Fruit fly (Drosophila melanogaster) whole organism, embryonic: ENCODE results near the gene CG42592.

ENCODE experiments used
- Abd-B ChIP-seq: fragments of 200-800 bp; sonication (Bioruptor generic); optimal IDR thresholded peaks from 2 replicates; lab custom pipeline; 2018; ENCODE audit warnings: missing biosample characterization, mild to moderate bottlenecking, missing genetic modification characterization, moderate library complexity
- B-H1 ChIP-seq: fragments of 200-800 bp; sonication (Bioruptor generic); IDR thresholded peaks from 3 replicates; pipeline ENCODE4 v1.3.6; 2022; ENCODE audit warnings: missing biosample characterization, missing genetic modification characterization
- BtbVII ChIP-seq: fragments of 200-800 bp; sonication (Bioruptor generic); optimal IDR thresholded peaks from 3 replicates; lab custom pipeline; 2017; ENCODE audit warnings: missing biosample characterization, mild to moderate bottlenecking, missing genetic modification characterization
- CG1024 ChIP-seq: fragments of 200-800 bp; sonication (Bioruptor generic); IDR thresholded peaks from 2 replicates; pipeline ENCODE4 v1.3.6; 2022; ENCODE audit warnings: missing biosample characterization, missing genetic modification characterization
- CG10366 ChIP-seq: fragments of 200-800 bp; sonication (Bioruptor generic); IDR thresholded peaks from 2 replicates; pipeline ENCODE4 v1.3.6; 2022; ENCODE audit warnings: missing biosample characterization, missing genetic modification characterization
- CG12769 ChIP-seq: fragments of 200-800 bp; sonication (Bioruptor generic); optimal IDR thresholded peaks from 2 replicates; lab custom pipeline; 2019; ENCODE audit warnings: missing biosample characterization, mild to moderate bottlenecking, missing genetic modification characterization, moderate library complexity
- CG13296 ChIP-seq: fragments of 200-800 bp; sonication (Bioruptor generic); optimal IDR thresholded peaks from 3 replicates; lab custom pipeline; 2018; ENCODE audit warnings: missing biosample characterization, mild to moderate bottlenecking, missing genetic modification characterization
- CG13624 ChIP-seq: fragments of 200-800 bp; sonication (Bioruptor generic); optimal IDR thresholded peaks from 2 replicates; lab custom pipeline; 2016; ENCODE audit warnings: missing biosample characterization, missing genetic modification characterization
- CG13775 ChIP-seq: fragments of 200-800 bp; sonication (Bioruptor generic); optimal IDR thresholded peaks from 3 replicates; lab custom pipeline; 2017; ENCODE audit warnings: missing biosample characterization, mild to moderate bottlenecking, missing genetic modification characterization
- CG14014 ChIP-seq: fragments of 200-800 bp; sonication (Bioruptor generic); IDR thresholded peaks from 2 replicates; pipeline ENCODE4 v1.3.6; 2022; ENCODE audit warnings: missing biosample characterization, missing genetic modification characterization
- CG14667 ChIP-seq: fragments of 200-800 bp; sonication (Bioruptor generic); IDR thresholded peaks from 2 replicates; pipeline ENCODE4 v1.3.6; 2022; ENCODE audit warnings: missing biosample characterization, missing genetic modification characterization
- CG15073 ChIP-seq: fragments of 200-800 bp; sonication (Bioruptor generic); optimal IDR thresholded peaks from 2 replicates; lab custom pipeline; 2016; ENCODE audit warnings: missing biosample characterization, missing genetic modification characterization
- CG16779 ChIP-seq: fragments of 200-800 bp; sonication (Bioruptor generic); IDR thresholded peaks from 2 replicates; pipeline ENCODE4 v1.3.6; 2022; ENCODE audit warnings: missing biosample characterization, missing genetic modification characterization
- CG18619 ChIP-seq: fragments of 200-800 bp; sonication (Bioruptor generic); optimal IDR thresholded peaks from 3 replicates; lab custom pipeline; 2017; ENCODE audit warnings: missing biosample characterization, mild to moderate bottlenecking, missing genetic modification characterization
- CG18764 ChIP-seq: fragments of 200-800 bp; sonication (Bioruptor generic); optimal IDR thresholded peaks from 3 replicates; lab custom pipeline; 2016; ENCODE audit warnings: missing biosample characterization, missing genetic modification characterization
- CG2875 ChIP-seq: fragments of 200-800 bp; sonication (Bioruptor generic); optimal IDR thresholded peaks from 2 replicates; lab custom pipeline; 2017; ENCODE audit warnings: missing biosample characterization, mild to moderate bottlenecking, missing genetic modification characterization, missing genetic modification reagents
- CG34422 ChIP-seq: fragments of 200-800 bp; sonication (Bioruptor generic); IDR thresholded peaks from 3 replicates; pipeline ENCODE4 v1.3.6; 2022; ENCODE audit warnings: missing biosample characterization, missing genetic modification characterization
- CG3995 ChIP-seq: fragments of 200-800 bp; sonication (Bioruptor generic); optimal IDR thresholded peaks from 3 replicates; lab custom pipeline; 2016; ENCODE audit warnings: missing biosample characterization, missing genetic modification characterization
- CG4820 ChIP-seq: fragments of 200-800 bp; sonication (Bioruptor generic); optimal IDR thresholded peaks from 3 replicates; lab custom pipeline; 2016; ENCODE audit warnings: missing biosample characterization, missing genetic modification characterization
- CG6654 ChIP-seq: fragments of 200-800 bp; sonication (Bioruptor generic); optimal IDR thresholded peaks from 2 replicates; lab custom pipeline; 2017; ENCODE audit warnings: missing biosample characterization, mild to moderate bottlenecking, missing genetic modification characterization
- CG6683 ChIP-seq: fragments of 200-800 bp; sonication (Bioruptor generic); optimal IDR thresholded peaks from 2 replicates; lab custom pipeline; 2017; ENCODE audit warnings: missing biosample characterization, mild to moderate bottlenecking, missing genetic modification characterization, missing genetic modification reagents
- CG6765 ChIP-seq: fragments of 200-800 bp; sonication (Bioruptor generic); optimal IDR thresholded peaks from 3 replicates; lab custom pipeline; 2017; ENCODE audit warnings: missing biosample characterization, mild to moderate bottlenecking, missing genetic modification characterization
- CG7987 ChIP-seq: fragments of 200-800 bp; sonication (Bioruptor generic); optimal IDR thresholded peaks from 2 replicates; lab custom pipeline; 2018; ENCODE audit warnings: missing biosample characterization, mild to moderate bottlenecking, missing genetic modification characterization, moderate library complexity
- CTCF ChIP-seq: fragments of 200-800 bp; sonication (Bioruptor generic); optimal IDR thresholded peaks from 2 replicates; lab custom pipeline; 2017; ENCODE audit warnings: missing biosample characterization, mild to moderate bottlenecking, missing genetic modification characterization, moderate library complexity
- Drgx ChIP-seq: fragments of 200-800 bp; sonication (Bioruptor generic); IDR thresholded peaks from 2 replicates; pipeline ENCODE4 v1.3.6; 2022; ENCODE audit warnings: missing biosample characterization, missing genetic modification characterization
- E2f1 ChIP-seq: fragments of 200-800 bp; sonication (Bioruptor generic); IDR thresholded peaks from 2 replicates; pipeline ENCODE4 v1.3.6; 2022; ENCODE audit warnings: missing biosample characterization, missing genetic modification characterization
- Gsc ChIP-seq: fragments of 200-800 bp; sonication (Bioruptor generic); IDR thresholded peaks from 2 replicates; pipeline ENCODE4 v1.3.6; 2022; ENCODE audit warnings: missing biosample characterization, missing genetic modification characterization
- Hr78 ChIP-seq, 2 experiments: fragments of 200-800 bp in 1 of 2; fragments of >200 bp in 1 of 2; sonication (Bioruptor generic) in 1 of 2; optimal IDR thresholded peaks; 2 replicates each; lab custom pipeline; 2017 to 2019; ENCODE audit warnings: missing biosample characterization in 2 of 2, missing genetic modification characterization in 2 of 2, mild to moderate bottlenecking in 1 of 2, moderate library complexity in 1 of 2
- Myb ChIP-seq: fragments of 200-800 bp; sonication (Bioruptor generic); optimal IDR thresholded peaks from 2 replicates; lab custom pipeline; 2016; ENCODE audit warnings: missing biosample characterization, missing genetic modification characterization
- Neu2 ChIP-seq: fragments of 200-800 bp; sonication (Bioruptor generic); optimal IDR thresholded peaks from 3 replicates; lab custom pipeline; 2016; ENCODE audit warnings: missing biosample characterization, missing genetic modification characterization, borderline replicate concordance
- Pdp1 ChIP-seq, 2 experiments: fragments of 200-800 bp; sonication (Bioruptor generic); optimal IDR thresholded peaks; 3 replicates each; lab custom pipeline; 2016; ENCODE audit warnings: missing biosample characterization in 2 of 2, missing genetic modification characterization in 2 of 2, mild to moderate bottlenecking in 1 of 2, moderate library complexity in 1 of 2
- Six4 ChIP-seq: fragments of 200-800 bp; sonication (Bioruptor generic); optimal IDR thresholded peaks from 2 replicates; lab custom pipeline; 2016; ENCODE audit warnings: missing biosample characterization, missing genetic modification characterization
- abd-A ChIP-seq: fragments of 200-800 bp; sonication (Bioruptor generic); optimal IDR thresholded peaks from 3 replicates; lab custom pipeline; 2019; ENCODE audit warnings: missing biosample characterization, mild to moderate bottlenecking, missing genetic modification characterization, moderate library complexity
- aop ChIP-seq: fragments of 200-800 bp; sonication (Bioruptor generic); IDR thresholded peaks from 2 replicates; pipeline ENCODE4 v1.3.6; 2022; ENCODE audit warnings: missing biosample characterization, missing genetic modification characterization
- ash1 ChIP-seq: fragments of 200-800 bp; sonication (Bioruptor generic); optimal IDR thresholded peaks from 2 replicates; lab custom pipeline; 2018; ENCODE audit warnings: missing biosample characterization, mild to moderate bottlenecking, missing genetic modification characterization
- bbx ChIP-seq: fragments of 200-800 bp; sonication (Bioruptor generic); IDR thresholded peaks from 2 replicates; pipeline ENCODE4 v1.3.6; 2022; ENCODE audit warnings: missing biosample characterization, missing genetic modification characterization; ENCODE audit not compliant: partially characterized antibody
- corto ChIP-seq: fragments of 200-800 bp; sonication (Bioruptor generic); optimal IDR thresholded peaks from 2 replicates; lab custom pipeline; 2016; ENCODE audit warnings: missing biosample characterization, mild to moderate bottlenecking, missing genetic modification characterization, moderate library complexity
- crc ChIP-seq: fragments of 200-800 bp; sonication (Bioruptor generic); optimal IDR thresholded peaks from 2 replicates; lab custom pipeline; 2016; ENCODE audit warnings: missing biosample characterization, missing genetic modification characterization
- dimm ChIP-seq: fragments of 200-800 bp; sonication (Bioruptor generic); IDR thresholded peaks from 2 replicates; pipeline ENCODE4 v1.3.6; 2022; ENCODE audit warnings: missing biosample characterization, missing genetic modification characterization
- fu2 ChIP-seq: fragments of 200-800 bp; sonication (Bioruptor generic); optimal IDR thresholded peaks from 2 replicates; lab custom pipeline; 2016; ENCODE audit warnings: missing biosample characterization, missing genetic modification characterization
- hkb ChIP-seq, 2 experiments: fragments of 200-800 bp in 1 of 2; fragments of >200 bp in 1 of 2; sonication (Bioruptor generic) in 1 of 2; IDR thresholded peaks in 1 of 2; optimal IDR thresholded peaks in 1 of 2; 2 replicates each; pipeline versions ENCODE4 v1.3.6 to Lab custom; 2017 to 2022; ENCODE audit warnings: missing biosample characterization in 1 of 2, missing genetic modification characterization in 1 of 2
- inv ChIP-seq: fragments of 200-800 bp; sonication (Bioruptor generic); IDR thresholded peaks from 2 replicates; pipeline ENCODE4 v1.3.6; 2022; ENCODE audit warnings: missing biosample characterization, missing genetic modification characterization; ENCODE audit not compliant: partially characterized antibody
- nerfin-2 ChIP-seq: fragments of 200-800 bp; sonication (Bioruptor generic); IDR thresholded peaks from 2 replicates; pipeline ENCODE4 v1.3.6; 2022; ENCODE audit warnings: missing biosample characterization, missing genetic modification characterization; ENCODE audit not compliant: partially characterized antibody
- phol ChIP-seq: fragments of 200-800 bp; sonication (Bioruptor generic); optimal IDR thresholded peaks from 3 replicates; lab custom pipeline; 2018; ENCODE audit warnings: missing biosample characterization, mild to moderate bottlenecking, missing genetic modification characterization, moderate library complexity
- sisA ChIP-seq: fragments of 200-800 bp; sonication (Bioruptor generic); IDR thresholded peaks from 2 replicates; pipeline ENCODE4 v1.3.6; 2022; ENCODE audit warnings: missing biosample characterization, missing genetic modification characterization
- sug ChIP-seq: fragments of 200-800 bp; optimal IDR thresholded peaks from 2 replicates; lab custom pipeline; 2019; ENCODE audit warnings: missing biosample characterization, mild to moderate bottlenecking, missing genetic modification characterization, moderate library complexity
- tin ChIP-seq: fragments of 200-800 bp; sonication (Bioruptor generic); optimal IDR thresholded peaks from 3 replicates; lab custom pipeline; 2016; ENCODE audit warnings: missing biosample characterization, missing genetic modification characterization
- ttk ChIP-seq: fragments of 200-800 bp; sonication (Bioruptor generic); IDR thresholded peaks from 2 replicates; pipeline ENCODE4 v2.1.2; 2022; ENCODE audit warnings: missing biosample characterization, missing genetic modification characterization
- tup ChIP-seq: fragments of 200-800 bp; sonication (Bioruptor generic); optimal IDR thresholded peaks from 2 replicates; lab custom pipeline; 2016; ENCODE audit warnings: missing biosample characterization, mild to moderate bottlenecking, missing genetic modification characterization, moderate library complexity
- unc-4 ChIP-seq: fragments of 200-800 bp; sonication (Bioruptor generic); IDR thresholded peaks from 2 replicates; pipeline ENCODE4 v1.3.6; 2022; ENCODE audit warnings: missing biosample characterization, missing genetic modification characterization; ENCODE audit not compliant: partially characterized antibody
- usp ChIP-seq: fragments of >200 bp; optimal IDR thresholded peaks from 2 replicates; lab custom pipeline; 2017; ENCODE audit warnings: missing biosample characterization, missing genetic modification characterization

The CG42592 gene

DNA sequence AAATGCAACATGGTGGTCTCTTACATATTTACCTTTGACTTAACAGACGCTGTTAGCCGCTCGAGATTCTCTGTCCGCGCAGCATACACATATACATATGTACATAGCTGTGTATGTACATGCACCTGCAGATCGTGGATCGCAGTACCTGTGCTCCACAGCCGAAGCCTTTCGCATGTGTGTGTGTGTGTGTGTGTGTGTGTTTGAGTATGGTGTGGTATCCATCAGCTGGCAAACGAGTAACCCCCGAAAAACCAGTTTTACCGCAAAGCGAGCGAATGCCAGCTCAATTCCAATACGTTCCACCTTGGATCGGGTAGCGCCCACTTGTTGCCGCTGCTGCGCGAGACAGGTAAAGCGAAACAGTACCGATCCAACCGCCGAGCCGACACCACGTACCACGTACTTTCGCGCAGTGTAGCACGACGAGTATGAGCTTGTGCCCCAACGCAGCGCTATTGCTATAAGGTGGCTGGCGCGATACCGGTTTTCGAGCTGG, 5.3 kb upstream of the CG42592 start, which contains the start of gene Cad99C (continued):
- TF ChIP-seq Hr78 (GFP tag; optimal IDR thresholded peaks at IDR 0.05; lab: Kevin White, UChicago) (peak in 1 of 2 experiments; percentile 27), ttk (GFP tag; lab: Robert Waterston, UW) (no peak), hkb (optimal IDR thresholded peaks at IDR 0.05; lab: Kevin White, UChicago) (no peak), hkb (GFP tag; IDR thresholded peaks at IDR 0.05; lab: Robert Waterston, UW) (no peak), CG3995 (GFP tag; lab: Kevin White, UChicago) (no peak), CG34422 (GFP tag; lab: Robert Waterston, UW) (0 out of 3 replicates have a peak, but pooled peaks have one; percentile 38), CG6683 (GFP tag; lab: Kevin White, UChicago) (no peak), CG13296 (GFP tag; lab: Kevin White, UChicago) (no peak), CG13624 (GFP tag; lab: Kevin White, UChicago) (no peak), Pdp1 (GFP tag; optimal IDR thresholded peaks at IDR 0.05; lab: Kevin White, UChicago) (no peak), tin (GFP tag; lab: Kevin White, UChicago) (no peak), Gsc (GFP tag; lab: Robert Waterston, UW) (no peak), Myb (GFP tag; lab: Kevin White, UChicago) (no peak), Six4 (GFP tag; lab: Kevin White, UChicago) (no peak), CG6765 (GFP tag; lab: Kevin White, UChicago) (no peak), CG15073 (no peak), crc (GFP tag; lab: Kevin White, UChicago) (no peak), CG1024 (GFP tag; lab: Robert Waterston, UW) (no peak), CG6654 (GFP tag; lab: Kevin White, UChicago) (no peak), dimm (no peak), bbx (GFP tag; lab: Robert Waterston, UW) (peak; percentile 57), CG13775 (no peak), CG18764 (GFP tag; lab: Kevin White, UChicago) (no peak), CG4820 (GFP tag; lab: Kevin White, UChicago) (no peak), sisA (GFP tag; lab: Robert Waterston, UW) (no peak), E2f1 (no peak), CG12769 (tag; lab: Kevin White, UChicago) (peak; percentile 50), CTCF (no peak), abd-A (tag; lab: Kevin White, UChicago) (no peak), CG10366 (no peak), corto (GFP tag; lab: Kevin White, UChicago) (no peak), fu2 (GFP tag; lab: Kevin White, UChicago) (no peak), CG16779 (GFP tag; lab: Robert Waterston, UW) (no peak), sug (tag; lab: Kevin White, UChicago) (no peak), CG14014 (no peak), phol (no peak), CG2875 (GFP tag; lab: Kevin White, UChicago) (no peak), CG18619 (GFP tag; lab: Kevin White, UChicago) (no peak), aop (GFP tag; lab: Robert Waterston, UW) (no peak), tup (GFP tag; lab: Kevin White, UChicago) (no peak), Neu2 (GFP tag; lab: Kevin White, UChicago) (no peak), inv (no peak), BtbVII (GFP tag; lab: Kevin White, UChicago) (no peak), usp (no peak), Abd-B (no peak), B-H1 (no peak), nerfin-2 (GFP tag; lab: Robert Waterston, UW) (no peak), CG7987 (peak; percentile 38), ash1 (no peak), unc-4 (GFP tag; lab: Robert Waterston, UW) (peak; percentile 35; the same call in 1 of the 2 replicates), Drgx (GFP tag; lab: Robert Waterston, UW) (no peak), CG14667 (GFP tag; lab: Robert Waterston, UW) (no peak)
